Worm (Caenorhabditis elegans) whole organism, mixed stage, embryonic: Measurements from ENCODE around the gene T04F3.3.

Experiments
- ces-1 ChIP-seq: fragments of 150-350 bp; optimal IDR thresholded peaks from 2 replicates; lab custom pipeline; 2014; ENCODE audit warnings: missing biosample characterization, missing genetic modification reagents, missing genetic modification characterization
- flh-1 ChIP-seq: fragments of 200-800 bp; sonication (Bioruptor generic); optimal IDR thresholded peaks from 2 replicates; lab custom pipeline; 2018; ENCODE audit warnings: mild to moderate bottlenecking, missing genetic modification characterization, moderate library complexity, missing compliant biosample characterization
- ham-2 ChIP-seq: fragments of 200-800 bp; sonication (Bioruptor generic); optimal IDR thresholded peaks from 2 replicates; lab custom pipeline; 2018; ENCODE audit warnings: mild to moderate bottlenecking, missing genetic modification characterization, missing compliant biosample characterization
- lin-13 ChIP-seq: fragments of 150-350 bp; optimal IDR thresholded peaks from 2 replicates; lab custom pipeline; 2014; ENCODE audit warnings: missing biosample characterization, missing genetic modification characterization
- mab-5 ChIP-seq: fragments of 150-350 bp; optimal IDR thresholded peaks from 2 replicates; lab custom pipeline; 2014; ENCODE audit warnings: missing biosample characterization, missing genetic modification characterization
- mep-1 ChIP-seq: fragments of 150-350 bp; optimal IDR thresholded peaks from 2 replicates; lab custom pipeline; 2017; ENCODE audit warnings: missing biosample characterization, missing genetic modification reagents, missing genetic modification characterization, inconsistent platforms
- nhr-12 ChIP-seq: fragments of 150-350 bp; optimal IDR thresholded peaks from 2 replicates; lab custom pipeline; 2014; ENCODE audit warnings: missing biosample characterization, missing genetic modification characterization
- nhr-28 ChIP-seq: fragments of 150-350 bp; optimal IDR thresholded peaks from 2 replicates; lab custom pipeline; 2014; ENCODE audit warnings: missing biosample characterization, missing genetic modification characterization
- snpc-4 ChIP-seq: fragments of 150-350 bp; optimal IDR thresholded peaks from 2 replicates; lab custom pipeline; 2014; ENCODE audit warnings: missing biosample characterization, missing genetic modification characterization
- unc-120 ChIP-seq: sonication (generic microtip); optimal IDR thresholded peaks from 2 replicates; lab custom pipeline; 2017; ENCODE audit warnings: missing genetic modification characterization, missing compliant biosample characterization; ENCODE audit not compliant: poor library complexity, severe bottlenecking
- ztf-11 ChIP-seq: fragments of 150-350 bp; optimal IDR thresholded peaks from 2 replicates; lab custom pipeline; 2014; ENCODE audit warnings: missing biosample characterization, missing genetic modification characterization

DNA sequence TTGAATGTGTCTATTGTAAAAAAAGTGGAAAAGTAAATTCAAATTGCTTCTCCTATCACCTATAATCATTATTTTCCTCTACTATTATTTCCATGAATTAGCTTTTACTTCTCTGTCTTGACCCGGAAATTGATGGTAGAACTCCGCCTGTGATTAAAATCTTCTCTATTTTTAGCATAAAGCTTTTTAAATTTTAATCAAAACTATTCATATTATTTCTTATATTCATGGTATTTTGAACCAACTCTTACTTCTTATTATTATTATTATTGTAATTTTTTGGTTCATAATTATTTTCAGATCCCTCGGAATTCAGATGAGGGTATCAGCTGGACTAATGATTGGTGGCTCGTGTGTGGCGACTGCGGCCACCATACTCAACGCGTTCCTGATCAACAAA is 8.3 kb downstream of the T04F3.3 start, which contains the start of gene sel-11:
- TF ChIP-seq mab-5 (no peak), snpc-4 (tag; lab: Kevin White, UChicago) (no peak), mep-1 (tag; lab: Kevin White, UChicago) (no peak), unc-120 (tag; lab: Kevin White, UChicago) (no peak), lin-13 (no peak), nhr-12 (tag; lab: Kevin White, UChicago) (no peak), ces-1 (GFP tag; lab: Kevin White, UChicago) (no peak), ztf-11 (tag; lab: Kevin White, UChicago) (no peak), flh-1 (GFP tag; lab: Kevin White, UChicago) (no peak), ham-2 (GFP tag; lab: Kevin White, UChicago) (no peak), nhr-28 (tag; lab: Kevin White, UChicago) (no peak)
